Fruit fly (Drosophila melanogaster) whole organism, larva: ENCODE data around the gene CG14989.
A peak's percentile ranks its signal among the peaks of the same experiment; 100 is the strongest.

Experiments used
- noc ChIP-seq: fragments of 200-800 bp; sonication (Bioruptor generic); optimal IDR thresholded peaks from 3 replicates; lab custom pipeline; 2019; ENCODE audit warnings: missing biosample characterization, mild to moderate bottlenecking, missing genetic modification characterization, moderate library complexity

Gene CG14989

DNA sequence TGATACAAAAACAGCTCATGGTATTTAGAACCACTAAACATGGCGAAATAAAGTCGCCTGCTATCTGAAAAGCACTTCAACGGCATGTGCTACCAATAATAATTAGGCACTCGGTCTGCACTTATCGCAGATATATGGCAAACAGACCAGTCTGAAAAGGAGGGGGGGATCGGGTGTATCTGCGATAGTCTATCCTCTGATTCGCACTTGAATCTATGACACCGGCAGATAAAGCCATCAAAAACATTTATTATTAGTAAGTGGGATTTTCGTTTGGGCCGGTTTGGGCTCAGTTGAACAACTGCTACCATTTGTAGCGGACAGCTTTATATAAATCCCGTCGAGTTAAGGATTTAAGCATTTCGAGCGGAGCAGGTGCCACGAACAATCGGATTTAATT lies at the start of gene CG14989:
Gene CG14989 (plus strand): TSS at position 301 of the 400 bp plus-strand sequence.
- no peak for TF ChIP-seq noc (tag; lab: Kevin White, UChicago)

DNA sequence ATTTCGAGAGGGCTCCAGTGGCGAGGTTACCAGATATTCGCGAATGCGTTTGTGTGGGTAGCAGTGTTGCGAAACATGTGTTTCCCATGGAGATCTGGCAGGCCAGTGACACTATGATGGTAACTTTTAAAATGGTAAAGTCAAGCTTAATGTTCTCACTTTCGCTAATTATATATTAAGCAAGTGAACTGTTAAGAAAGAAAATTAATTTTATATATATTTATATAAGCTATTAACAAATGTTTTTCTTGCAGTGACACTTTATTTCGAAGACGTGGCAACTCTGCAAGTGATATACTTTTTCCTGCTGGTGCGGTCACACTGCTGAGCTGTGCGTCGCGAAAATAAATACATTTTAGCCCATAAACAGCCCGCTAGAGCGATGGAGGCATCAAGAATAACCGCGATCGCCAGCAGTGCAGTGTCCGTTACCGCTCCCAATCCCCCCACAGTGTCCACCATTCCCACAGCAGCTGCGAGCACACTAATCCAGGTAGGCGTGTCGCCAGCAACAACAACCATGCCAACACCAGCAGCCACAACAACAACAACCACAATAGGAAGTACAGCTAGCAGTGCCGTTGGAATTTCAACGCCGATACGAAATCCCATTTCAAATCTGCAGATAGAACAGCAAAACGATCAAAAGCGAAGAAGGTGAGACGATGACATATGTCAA lies 47.0 kb upstream of the CG14989 start, which contains the start of the genes CG11593 and Rcd5:
Gene CG11593 (minus strand): TSS at position 236 of the 679 bp plus-strand sequence.
Gene Rcd5 (plus strand): TSS at position 283 of the 679 bp plus-strand sequence.
- no peak for TF ChIP-seq noc (tag; lab: Kevin White, UChicago)

dm6 chr3L:4044497-4044896 lies 42.9 kb upstream of the CG14989 start:
- TF ChIP-seq noc (tag; lab: Kevin White, UChicago) = no peak

dm6 chr3L:4046289-4046688 lies 41.1 kb upstream of the CG14989 start, which contains the start of gene CG1136:
TSS of gene CG1136 (plus strand) at chr3L:4046596.
- no peak for TF ChIP-seq noc (tag; lab: Kevin White, UChicago)

- TF ChIP-seq noc (tag; lab: Kevin White, UChicago) = no peak
Observed at dm6 chr3L:4047635-4048034, 39.7 kb upstream of the CG14989 start, which contains the start of gene Dpy-30L2. TSS of gene Dpy-30L2 (minus strand) at chr3L:4047735.

DNA sequence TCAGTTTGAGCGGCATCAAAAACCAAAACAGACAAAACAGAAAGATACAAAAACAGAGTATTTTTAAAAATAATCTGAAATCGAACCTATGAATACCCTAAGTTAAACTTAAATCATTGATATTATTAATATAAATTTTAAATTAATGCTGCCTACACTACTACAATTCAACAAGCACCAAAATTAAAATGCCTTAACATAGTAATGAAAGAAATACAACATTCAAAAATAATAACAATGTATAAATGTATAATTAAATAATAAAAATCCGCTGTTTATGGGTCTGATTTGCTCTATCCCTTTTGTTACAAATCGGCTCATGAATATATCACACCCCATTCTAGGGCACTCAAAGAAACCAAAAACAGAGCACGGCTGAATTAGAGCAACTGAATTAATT lies 38.3 kb upstream of the CG14989 start:
- TF ChIP-seq noc (tag; lab: Kevin White, UChicago) = no peak

dm6 chr3L:4055438-4055962 lies 31.9 kb upstream of the CG14989 start:
- no peak for TF ChIP-seq noc (tag; lab: Kevin White, UChicago)

- no peak for TF ChIP-seq noc (tag; lab: Kevin White, UChicago)
Observed at dm6 chr3L:4056812-4057211, 30.6 kb upstream of the CG14989 start.

- TF ChIP-seq noc (tag; lab: Kevin White, UChicago) = no peak
Observed at dm6 chr3L:4059293-4059820, 28.0 kb upstream of the CG14989 start, which contains the start of gene Ugt305A1. TSS of gene Ugt305A1 (plus strand) at chr3L:4059770.

DNA sequence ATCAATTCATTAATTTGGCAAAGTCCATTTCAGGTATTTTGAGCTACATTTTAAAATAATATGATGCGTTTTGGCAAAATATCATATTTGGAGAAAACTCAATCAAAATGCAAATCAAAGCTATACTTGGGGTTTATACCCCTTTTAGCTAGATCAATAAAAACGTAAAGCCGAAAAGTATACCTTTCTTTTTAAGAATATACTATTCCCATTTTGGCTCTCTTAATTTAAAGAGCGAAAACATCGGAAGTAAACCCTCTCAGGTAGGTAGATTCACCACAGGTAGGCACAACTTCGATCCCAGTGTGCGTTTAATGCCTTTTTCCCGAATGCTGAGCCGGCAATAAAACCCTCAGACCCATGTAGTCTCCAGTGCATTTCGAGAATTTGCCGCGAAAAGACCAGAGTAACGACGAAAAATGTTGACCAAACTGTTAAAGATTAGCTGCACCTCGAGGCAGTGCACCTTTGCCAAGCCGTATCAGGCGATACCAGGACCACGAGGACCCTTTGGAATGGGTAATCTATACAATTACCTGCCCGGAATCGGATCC lies 25.4 kb upstream of the CG14989 start, which contains the start of gene dib:
Gene dib (plus strand): TSS at position 372 of the 554 bp plus-strand sequence.
- TF ChIP-seq noc (tag; lab: Kevin White, UChicago) = no peak

- TF ChIP-seq noc (tag; lab: Kevin White, UChicago) = no peak
Observed at dm6 chr3L:4068368-4068767, 19.0 kb upstream of the CG14989 start.

dm6 chr3L:4069069-4069468 lies 18.3 kb upstream of the CG14989 start, which contains the start of gene CG32259:
TSS of gene CG32259 (plus strand) at chr3L:4069369.
- TF ChIP-seq noc (tag; lab: Kevin White, UChicago) = no peak

- peak; percentile 88 for TF ChIP-seq noc (tag; lab: Kevin White, UChicago)
Observed at dm6 chr3L:4070221-4070995, 17.0 kb upstream of the CG14989 start.

- TF ChIP-seq noc (tag; lab: Kevin White, UChicago) = no peak
Observed at dm6 chr3L:4070996-4071379, 16.4 kb upstream of the CG14989 start.

DNA sequence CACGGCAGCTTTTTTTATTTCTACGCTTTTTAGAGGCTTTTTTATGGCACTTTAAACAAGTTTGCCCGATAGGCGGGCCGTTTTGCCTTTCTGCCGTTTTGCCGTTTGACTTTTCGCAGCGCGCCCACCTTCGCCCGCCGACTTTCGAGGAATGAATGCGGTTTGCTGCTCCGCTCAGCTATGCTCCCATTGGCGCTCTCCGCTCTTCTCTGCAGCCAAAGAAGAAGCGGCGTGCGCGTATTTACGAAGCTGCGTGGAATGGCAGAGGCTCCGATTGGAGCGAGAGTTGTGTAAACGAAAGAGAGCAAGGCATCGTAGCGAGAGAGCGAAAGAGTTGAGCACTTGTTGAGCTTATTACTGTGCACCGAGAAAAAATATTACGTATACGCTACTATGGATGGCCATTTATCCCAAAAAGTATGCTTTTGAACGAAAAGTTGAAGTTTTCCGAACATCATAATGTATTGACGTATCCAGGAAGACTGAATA lies 15.8 kb upstream of the CG14989 start, which contains the start of gene wit:
Gene wit (minus strand): TSS at position 157 of the 489 bp plus-strand sequence.
- peak; percentile 52 for TF ChIP-seq noc (tag; lab: Kevin White, UChicago)
